Fruit fly (Drosophila melanogaster) whole organism, embryonic: Measurements from ENCODE around the gene mus301.

ENCODE experiments used
- B-H1 ChIP-seq: fragments of 200-800 bp; sonication (Bioruptor generic); IDR thresholded peaks from 3 replicates; pipeline ENCODE4 v1.3.6; 2022; ENCODE audit warnings: missing biosample characterization, missing genetic modification characterization
- BEAF-32 ChIP-seq: fragments of 200-800 bp; sonication (Bioruptor generic); optimal IDR thresholded peaks from 3 replicates; lab custom pipeline; 2017; ENCODE audit warnings: missing biosample characterization, missing genetic modification characterization, mild to moderate bottlenecking, moderate library complexity, missing genetic modification reagents
- CG10321 ChIP-seq: fragments of 200-800 bp; sonication (Bioruptor generic); IDR thresholded peaks from 2 replicates; pipeline ENCODE4 v1.3.6; 2022; ENCODE audit warnings: missing biosample characterization, missing genetic modification characterization
- CG11456 ChIP-seq: fragments of 200-800 bp; sonication (Bioruptor generic); IDR thresholded peaks from 3 replicates; pipeline ENCODE4 v1.3.6; 2022; ENCODE audit warnings: missing biosample characterization, missing genetic modification characterization
- CG12104 ChIP-seq: fragments of 200-800 bp; sonication (Bioruptor generic); optimal IDR thresholded peaks from 3 replicates; lab custom pipeline; 2016; ENCODE audit warnings: missing biosample characterization, missing genetic modification characterization
- CG12391 ChIP-seq: fragments of 200-800 bp; sonication (Bioruptor generic); optimal IDR thresholded peaks from 3 replicates; lab custom pipeline; 2018; ENCODE audit warnings: missing biosample characterization, mild to moderate bottlenecking, missing genetic modification characterization, moderate library complexity
- CG13894 ChIP-seq: fragments of 200-800 bp; sonication (Bioruptor generic); optimal IDR thresholded peaks from 3 replicates; lab custom pipeline; 2018; ENCODE audit warnings: missing biosample characterization, mild to moderate bottlenecking, missing genetic modification characterization, moderate library complexity
- CG14014 ChIP-seq: fragments of 200-800 bp; sonication (Bioruptor generic); IDR thresholded peaks from 2 replicates; pipeline ENCODE4 v1.3.6; 2022; ENCODE audit warnings: missing biosample characterization, missing genetic modification characterization
- CG14441 ChIP-seq: fragments of 200-800 bp; sonication (Bioruptor generic); IDR thresholded peaks from 2 replicates; pipeline ENCODE4 v1.3.6; 2022; ENCODE audit warnings: missing biosample characterization, missing genetic modification characterization
- CG14667 ChIP-seq: fragments of 200-800 bp; sonication (Bioruptor generic); IDR thresholded peaks from 2 replicates; pipeline ENCODE4 v1.3.6; 2022; ENCODE audit warnings: missing biosample characterization, missing genetic modification characterization
- CG15479 ChIP-seq: fragments of 200-800 bp; sonication (Bioruptor generic); optimal IDR thresholded peaks from 3 replicates; lab custom pipeline; 2019; ENCODE audit warnings: missing biosample characterization, mild to moderate bottlenecking, missing genetic modification characterization, moderate library complexity
- CG16863 ChIP-seq: fragments of 200-800 bp; sonication (Bioruptor generic); optimal IDR thresholded peaks from 3 replicates; lab custom pipeline; 2016; ENCODE audit warnings: missing biosample characterization, missing genetic modification characterization
- CG17568 ChIP-seq: fragments of 200-800 bp; sonication (Bioruptor generic); optimal IDR thresholded peaks from 2 replicates; lab custom pipeline; 2018; ENCODE audit warnings: missing biosample characterization, mild to moderate bottlenecking, missing genetic modification characterization, moderate library complexity
- CG17612 ChIP-seq: fragments of 200-800 bp; sonication (Bioruptor generic); IDR thresholded peaks from 2 replicates; pipeline ENCODE4 v1.3.6; 2022; ENCODE audit warnings: missing biosample characterization, missing genetic modification characterization
- CG32772 ChIP-seq: fragments of 200-800 bp; sonication (Bioruptor generic); IDR thresholded peaks from 2 replicates; pipeline ENCODE4 v1.3.6; 2022; ENCODE audit warnings: missing biosample characterization, missing genetic modification characterization
- CkIIα-i1 ChIP-seq: fragments of 200-800 bp; sonication (Bioruptor generic); IDR thresholded peaks from 2 replicates; pipeline ENCODE4 v1.3.6; 2022; ENCODE audit warnings: missing biosample characterization, missing genetic modification characterization
- D19B ChIP-seq: fragments of 200-800 bp; sonication (Bioruptor generic); optimal IDR thresholded peaks from 2 replicates; lab custom pipeline; 2017; ENCODE audit warnings: missing biosample characterization, mild to moderate bottlenecking, missing genetic modification characterization
- Dref ChIP-seq: fragments of 200-800 bp; sonication (Bioruptor generic); IDR thresholded peaks from 2 replicates; pipeline ENCODE4 v1.3.6; 2022; ENCODE audit warnings: missing biosample characterization, missing genetic modification characterization
- Eip74EF ChIP-seq, 2 experiments: fragments of 200-800 bp in 1 of 2; fragments of >200 bp in 1 of 2; sonication (Bioruptor generic) in 1 of 2; optimal IDR thresholded peaks; 2 replicates each; lab custom pipeline; 2017 to 2019; ENCODE audit warnings: missing biosample characterization in 2 of 2, missing genetic modification characterization in 2 of 2, mild to moderate bottlenecking in 1 of 2, moderate library complexity in 1 of 2
- Fer2 ChIP-seq: fragments of 200-800 bp; sonication (Bioruptor generic); optimal IDR thresholded peaks from 2 replicates; lab custom pipeline; 2018; ENCODE audit warnings: missing biosample characterization, mild to moderate bottlenecking, missing genetic modification characterization, moderate library complexity
- H15 ChIP-seq: fragments of 200-800 bp; sonication (Bioruptor generic); IDR thresholded peaks from 3 replicates; pipeline ENCODE4 v1.3.6; 2022; ENCODE audit warnings: missing biosample characterization, missing genetic modification characterization
- HLH4C ChIP-seq: fragments of 200-800 bp; sonication (Bioruptor generic); IDR thresholded peaks from 3 replicates; pipeline ENCODE4 v1.3.6; 2022; ENCODE audit warnings: missing biosample characterization, missing genetic modification characterization; ENCODE audit not compliant: partially characterized antibody
- HmgZ ChIP-seq: fragments of 200-800 bp; sonication (Bioruptor generic); optimal IDR thresholded peaks from 2 replicates; lab custom pipeline; 2018; ENCODE audit warnings: missing biosample characterization, mild to moderate bottlenecking, missing genetic modification characterization
- Hr78 ChIP-seq, 2 experiments: fragments of 200-800 bp in 1 of 2; fragments of >200 bp in 1 of 2; sonication (Bioruptor generic) in 1 of 2; optimal IDR thresholded peaks; 2 replicates each; lab custom pipeline; 2017 to 2019; ENCODE audit warnings: missing biosample characterization in 2 of 2, missing genetic modification characterization in 2 of 2, mild to moderate bottlenecking in 1 of 2, moderate library complexity in 1 of 2
- Kr ChIP-seq: fragments of 200-800 bp; sonication (Bioruptor generic); optimal IDR thresholded peaks from 2 replicates; lab custom pipeline; 2017; ENCODE audit warnings: missing biosample characterization, mild to moderate bottlenecking, missing genetic modification characterization
- Mrtf ChIP-seq: fragments of 200-800 bp; sonication (Bioruptor generic); IDR thresholded peaks from 3 replicates; pipeline ENCODE4 v1.3.6; 2022; ENCODE audit warnings: missing biosample characterization, missing genetic modification characterization
- Nf-YC ChIP-seq: fragments of 200-800 bp; optimal IDR thresholded peaks from 3 replicates; lab custom pipeline; 2019; ENCODE audit warnings: missing biosample characterization, mild to moderate bottlenecking, missing genetic modification characterization, moderate library complexity
- Oaz ChIP-seq: fragments of 200-800 bp; sonication (Bioruptor generic); IDR thresholded peaks from 2 replicates; pipeline ENCODE4 v1.3.6; 2022; ENCODE audit warnings: missing biosample characterization, missing genetic modification characterization
- PHDP ChIP-seq: fragments of 200-800 bp; sonication (Bioruptor generic); optimal IDR thresholded peaks from 3 replicates; lab custom pipeline; 2018; ENCODE audit warnings: missing biosample characterization, mild to moderate bottlenecking, missing genetic modification characterization, moderate library complexity
- Ptx1 ChIP-seq: fragments of 200-800 bp; sonication (Bioruptor generic); IDR thresholded peaks from 2 replicates; pipeline ENCODE4 v1.3.6; 2022; ENCODE audit warnings: missing biosample characterization, missing genetic modification characterization
- Sry-β ChIP-seq: fragments of 200-800 bp; sonication (Bioruptor generic); optimal IDR thresholded peaks from 2 replicates; lab custom pipeline; 2018; ENCODE audit warnings: missing biosample characterization, mild to moderate bottlenecking, missing genetic modification characterization, moderate library complexity
- ci ChIP-seq: fragments of 200-800 bp; sonication (Bioruptor generic); IDR thresholded peaks from 3 replicates; pipeline ENCODE4 v1.3.6; 2022; ENCODE audit warnings: missing biosample characterization, missing genetic modification characterization
- crp ChIP-seq, 2 experiments: fragments of 200-800 bp; sonication (Bioruptor generic); optimal IDR thresholded peaks; 2 replicates in 1 of 2; 3 replicates in 1 of 2; lab custom pipeline; 2017; ENCODE audit warnings: missing biosample characterization in 2 of 2, missing genetic modification characterization in 2 of 2, mild to moderate bottlenecking in 1 of 2, moderate library complexity in 1 of 2
- dmrt99B ChIP-seq: fragments of 200-800 bp; sonication (Bioruptor generic); optimal IDR thresholded peaks from 2 replicates; lab custom pipeline; 2018; ENCODE audit warnings: missing biosample characterization, mild to moderate bottlenecking, missing genetic modification characterization, moderate library complexity
- her ChIP-seq: fragments of 200-800 bp; sonication (Bioruptor generic); optimal IDR thresholded peaks from 2 replicates; lab custom pipeline; 2016; ENCODE audit warnings: missing biosample characterization, missing genetic modification characterization
- ind ChIP-seq: fragments of 200-800 bp; sonication (Bioruptor generic); optimal IDR thresholded peaks from 3 replicates; lab custom pipeline; 2016; ENCODE audit warnings: missing biosample characterization, missing genetic modification characterization
- insv ChIP-seq, 2 experiments: fragments of 200-800 bp; sonication (Bioruptor generic); optimal IDR thresholded peaks; 3 replicates each; lab custom pipeline; 2016 to 2018; ENCODE audit warnings: missing biosample characterization in 2 of 2, missing genetic modification characterization in 2 of 2
- mld ChIP-seq: fragments of 200-800 bp; sonication (Bioruptor generic); IDR thresholded peaks from 3 replicates; pipeline ENCODE4 v1.3.6; 2022; ENCODE audit warnings: missing biosample characterization, missing genetic modification characterization; ENCODE audit not compliant: partially characterized antibody
- nau ChIP-seq: fragments of 200-800 bp; sonication (Bioruptor generic); optimal IDR thresholded peaks from 3 replicates; lab custom pipeline; 2017; ENCODE audit warnings: missing biosample characterization, mild to moderate bottlenecking, missing genetic modification characterization, missing genetic modification reagents
- nmo ChIP-seq: fragments of 200-800 bp; sonication (Bioruptor generic); optimal IDR thresholded peaks from 2 replicates; lab custom pipeline; 2018; ENCODE audit warnings: missing biosample characterization, mild to moderate bottlenecking, missing genetic modification characterization, moderate library complexity
- nom ChIP-seq: fragments of 200-800 bp; sonication (Bioruptor generic); optimal IDR thresholded peaks from 2 replicates; lab custom pipeline; 2017; ENCODE audit warnings: missing biosample characterization, missing genetic modification characterization, mild to moderate bottlenecking, moderate library complexity, missing genetic modification reagents
- pnt ChIP-seq: fragments of 200-800 bp; sonication (Bioruptor generic); optimal IDR thresholded peaks from 3 replicates; lab custom pipeline; 2016; ENCODE audit warnings: missing biosample characterization, missing genetic modification characterization
- ranshi ChIP-seq: fragments of 200-800 bp; sonication (Bioruptor generic); IDR thresholded peaks from 2 replicates; pipeline ENCODE4 v1.3.6; 2022; ENCODE audit warnings: missing biosample characterization, missing genetic modification characterization
- sens-2 ChIP-seq: fragments of 200-800 bp; sonication (Bioruptor generic); IDR thresholded peaks from 2 replicates; pipeline ENCODE4 v1.3.6; 2022; ENCODE audit warnings: missing biosample characterization, missing genetic modification characterization
- tgo ChIP-seq: fragments of 200-800 bp; sonication (Bioruptor generic); IDR thresholded peaks from 3 replicates; pipeline ENCODE4 v1.3.6; 2022; ENCODE audit warnings: missing biosample characterization, missing genetic modification characterization
- toy ChIP-seq: fragments of 200-800 bp; sonication (Bioruptor generic); IDR thresholded peaks from 2 replicates; pipeline ENCODE4 v1.3.6; 2022; ENCODE audit warnings: missing biosample characterization, missing genetic modification characterization
- tup ChIP-seq: fragments of 200-800 bp; sonication (Bioruptor generic); optimal IDR thresholded peaks from 2 replicates; lab custom pipeline; 2016; ENCODE audit warnings: missing biosample characterization, mild to moderate bottlenecking, missing genetic modification characterization, moderate library complexity
- twi ChIP-seq: fragments of 200-800 bp; optimal IDR thresholded peaks from 2 replicates; lab custom pipeline; 2019; ENCODE audit warnings: missing biosample characterization, mild to moderate bottlenecking, missing genetic modification characterization, moderate library complexity
- vfl ChIP-seq: fragments of 200-800 bp; sonication (Bioruptor generic); optimal IDR thresholded peaks from 2 replicates; lab custom pipeline; 2016; ENCODE audit warnings: missing biosample characterization, missing genetic modification characterization

Gene mus301

dm6 chr3L:8137448-8137906 is at the start of gene mus301, which contains the start of gene Setx (continued):
- 0 out of 2 replicates have a peak, but pooled peaks have one; percentile 20 for TF ChIP-seq Oaz (GFP tag; lab: Robert Waterston, UW)
- TF ChIP-seq nau (GFP tag; lab: Kevin White, UChicago) = no peak
- peak; percentile 82 for TF ChIP-seq CG12391 (tag; lab: Kevin White, UChicago)
- TF ChIP-seq PHDP (tag; lab: Kevin White, UChicago) = no peak
- peak; percentile 90 for TF ChIP-seq vfl
- peak; percentile 20 for TF ChIP-seq CG15479 (GFP tag; lab: Kevin White, UChicago)
- peak; percentile 65; the same call in 1 of the 3 replicates for TF ChIP-seq H15 (GFP tag; lab: Robert Waterston, UW)
- peak; percentile 66 for TF ChIP-seq CG12104
- peak; percentile 64; the same call in 1 of the 2 replicates for TF ChIP-seq CG14441 (GFP tag; lab: Robert Waterston, UW)
- TF ChIP-seq crp (GFP tag; optimal IDR thresholded peaks at IDR 0.05; lab: Kevin White, UChicago) = peak in 1 of 2 experiments; percentile 52
- no peak for TF ChIP-seq Eip74EF (GFP tag; optimal IDR thresholded peaks at IDR 0.05; lab: Kevin White, UChicago)
- peak in 1 of 2 experiments; percentile 51 for TF ChIP-seq insv (GFP tag; optimal IDR thresholded peaks at IDR 0.05; lab: Kevin White, UChicago)
- TF ChIP-seq Hr78 (GFP tag; optimal IDR thresholded peaks at IDR 0.05; lab: Kevin White, UChicago) = no peak
- peak; percentile 68; the same call in 1 of the 2 replicates for TF ChIP-seq ranshi (GFP tag; lab: Robert Waterston, UW)
- peak; percentile 67 for TF ChIP-seq tgo (GFP tag; lab: Robert Waterston, UW)
- TF ChIP-seq Nf-YC (tag; lab: Kevin White, UChicago) = no peak
- TF ChIP-seq CG32772 = peak; percentile 66
- TF ChIP-seq her (GFP tag; lab: Kevin White, UChicago) = peak; percentile 36
- TF ChIP-seq sens-2 = no peak; the same call in 1 of the 2 replicates
- peak; percentile 76 for TF ChIP-seq pnt (GFP tag; lab: Kevin White, UChicago)
- TF ChIP-seq CG17568 (GFP tag; lab: Kevin White, UChicago) = no peak
- peak; percentile 68 for TF ChIP-seq CG16863 (GFP tag; lab: Kevin White, UChicago)
- TF ChIP-seq CG10321 (GFP tag; lab: Robert Waterston, UW) = 0 out of 2 replicates have a peak, but pooled peaks have one; percentile 35
- no peak for TF ChIP-seq twi (tag; lab: Kevin White, UChicago)
- TF ChIP-seq Mrtf = peak; percentile 43; the same call in 1 of the 3 replicates
- no peak for TF ChIP-seq nom (GFP tag; lab: Kevin White, UChicago)
- TF ChIP-seq HmgZ (tag; lab: Kevin White, UChicago) = peak; percentile 88
- TF ChIP-seq nmo (GFP tag; lab: Kevin White, UChicago) = peak; percentile 89
- no peak for TF ChIP-seq Sry-β (GFP tag; lab: Kevin White, UChicago)
- TF ChIP-seq CG14014 = peak; percentile 72
- TF ChIP-seq tup = peak; percentile 70
- TF ChIP-seq CG14667 (GFP tag; lab: Robert Waterston, UW) = peak; percentile 66
- peak; percentile 81 for TF ChIP-seq ind
- peak; percentile 79 for TF ChIP-seq Ptx1
- TF ChIP-seq Dref = peak; percentile 48
- TF ChIP-seq BEAF-32 (GFP tag; lab: Kevin White, UChicago) = peak; percentile 56
- TF ChIP-seq CG13894 (tag; lab: Kevin White, UChicago) = no peak
- no peak for TF ChIP-seq HLH4C (GFP tag; lab: Robert Waterston, UW)
- TF ChIP-seq dmrt99B = no peak
- no peak for TF ChIP-seq Kr (GFP tag; lab: Kevin White, UChicago)
- TF ChIP-seq toy (GFP tag; lab: Robert Waterston, UW) = no peak
- peak; percentile 58; the same call in 2 of the 3 replicates for TF ChIP-seq B-H1 (GFP tag; lab: Robert Waterston, UW)
- no peak for TF ChIP-seq CG17612 (GFP tag; lab: Robert Waterston, UW)
- no peak for TF ChIP-seq mld (GFP tag; lab: Robert Waterston, UW)
- peak; percentile 52 for TF ChIP-seq Fer2 (tag; lab: Kevin White, UChicago)
- peak; percentile 87 for TF ChIP-seq CG11456
- TF ChIP-seq D19B = no peak
- TF ChIP-seq CkIIα-i1 (GFP tag; lab: Robert Waterston, UW) = no peak
- TF ChIP-seq ci (GFP tag; lab: Robert Waterston, UW) = peak; percentile 58; the same call in 1 of the 3 replicates
